Fruit fly (Drosophila melanogaster) whole organism, embryonic: ENCODE data around the gene Tango2.

Experiments used
- Ada2b ChIP-seq: fragments of 200-800 bp; sonication (Bioruptor generic); IDR thresholded peaks from 2 replicates; pipeline ENCODE4 v1.3.6; 2022; ENCODE audit warnings: missing biosample characterization, missing genetic modification characterization
- Aef1 ChIP-seq: fragments of 200-800 bp; sonication (Bioruptor generic); IDR thresholded peaks from 3 replicates; pipeline ENCODE4 v1.3.6; 2022; ENCODE audit warnings: missing biosample characterization, missing genetic modification characterization
- CG10209 ChIP-seq: fragments of 200-800 bp; sonication (Bioruptor generic); optimal IDR thresholded peaks from 3 replicates; lab custom pipeline; 2017; ENCODE audit warnings: missing biosample characterization, mild to moderate bottlenecking, missing genetic modification characterization, missing genetic modification reagents
- CG10462 ChIP-seq: fragments of 200-800 bp; sonication (Bioruptor generic); optimal IDR thresholded peaks from 2 replicates; lab custom pipeline; 2016; ENCODE audit warnings: missing biosample characterization, missing genetic modification characterization
- CG10979 ChIP-seq: fragments of 200-800 bp; sonication (Bioruptor generic); optimal IDR thresholded peaks from 2 replicates; lab custom pipeline; 2018; ENCODE audit warnings: missing biosample characterization, mild to moderate bottlenecking, missing genetic modification characterization, moderate library complexity
- CG13424 ChIP-seq: fragments of 200-800 bp; sonication (Bioruptor generic); optimal IDR thresholded peaks from 2 replicates; lab custom pipeline; 2019; ENCODE audit warnings: missing biosample characterization, mild to moderate bottlenecking, missing genetic modification characterization, moderate library complexity
- CG14667 ChIP-seq: fragments of 200-800 bp; sonication (Bioruptor generic); IDR thresholded peaks from 2 replicates; pipeline ENCODE4 v1.3.6; 2022; ENCODE audit warnings: missing biosample characterization, missing genetic modification characterization
- CG15073 ChIP-seq: fragments of 200-800 bp; sonication (Bioruptor generic); optimal IDR thresholded peaks from 2 replicates; lab custom pipeline; 2016; ENCODE audit warnings: missing biosample characterization, missing genetic modification characterization
- CG1603 ChIP-seq: fragments of 200-800 bp; sonication (Bioruptor generic); optimal IDR thresholded peaks from 2 replicates; lab custom pipeline; 2019; ENCODE audit warnings: missing biosample characterization, mild to moderate bottlenecking, missing genetic modification characterization, moderate library complexity
- CG17328 ChIP-seq: fragments of 200-800 bp; sonication (Bioruptor generic); IDR thresholded peaks from 2 replicates; pipeline ENCODE4 v1.3.6; 2022; ENCODE audit warnings: missing biosample characterization, missing genetic modification characterization
- CG17359 ChIP-seq: fragments of 200-800 bp; sonication (Bioruptor generic); optimal IDR thresholded peaks from 3 replicates; lab custom pipeline; 2018; ENCODE audit warnings: missing biosample characterization, mild to moderate bottlenecking, missing genetic modification characterization, moderate library complexity
- CG17385 ChIP-seq: fragments of 200-800 bp; sonication (Bioruptor generic); optimal IDR thresholded peaks from 3 replicates; lab custom pipeline; 2018; ENCODE audit warnings: missing biosample characterization, mild to moderate bottlenecking, missing genetic modification characterization
- CG2120 ChIP-seq: fragments of 200-800 bp; sonication (Bioruptor generic); optimal IDR thresholded peaks from 3 replicates; lab custom pipeline; 2016; ENCODE audit warnings: missing biosample characterization, missing genetic modification characterization
- CG30403 ChIP-seq: fragments of 200-800 bp; sonication (Bioruptor generic); optimal IDR thresholded peaks from 3 replicates; lab custom pipeline; 2016; ENCODE audit warnings: missing biosample characterization, missing genetic modification characterization
- CG34422 ChIP-seq: fragments of 200-800 bp; sonication (Bioruptor generic); IDR thresholded peaks from 3 replicates; pipeline ENCODE4 v1.3.6; 2022; ENCODE audit warnings: missing biosample characterization, missing genetic modification characterization
- CG7786 ChIP-seq: fragments of 200-800 bp; sonication (Bioruptor generic); optimal IDR thresholded peaks from 2 replicates; lab custom pipeline; 2016; ENCODE audit warnings: missing biosample characterization, missing genetic modification characterization
- CG8388 ChIP-seq: fragments of 200-800 bp; sonication (Bioruptor generic); optimal IDR thresholded peaks from 2 replicates; lab custom pipeline; 2019; ENCODE audit warnings: missing biosample characterization, mild to moderate bottlenecking, missing genetic modification characterization, moderate library complexity
- Dek ChIP-seq: fragments of 200-800 bp; sonication (Bioruptor generic); optimal IDR thresholded peaks from 3 replicates; lab custom pipeline; 2019; ENCODE audit warnings: missing biosample characterization, mild to moderate bottlenecking, missing genetic modification characterization, moderate library complexity
- Dip3 ChIP-seq: fragments of 200-800 bp; sonication (Bioruptor generic); optimal IDR thresholded peaks from 3 replicates; lab custom pipeline; 2016; ENCODE audit warnings: missing biosample characterization, missing genetic modification characterization
- Hmr ChIP-seq: fragments of 200-800 bp; sonication (Bioruptor generic); optimal IDR thresholded peaks from 3 replicates; lab custom pipeline; 2017; ENCODE audit warnings: mild to moderate bottlenecking, missing biosample characterization, missing genetic modification reagents, missing genetic modification characterization
- Hr51 ChIP-seq, 2 experiments: fragments of 200-800 bp; sonication (Bioruptor generic); optimal IDR thresholded peaks; 2 replicates in 1 of 2; 3 replicates in 1 of 2; lab custom pipeline; 2016 to 2018; ENCODE audit warnings: missing biosample characterization in 2 of 2, missing genetic modification characterization in 2 of 2, mild to moderate bottlenecking in 1 of 2, moderate library complexity in 1 of 2
- Hsf ChIP-seq: fragments of 200-800 bp; sonication (Bioruptor generic); optimal IDR thresholded peaks from 3 replicates; lab custom pipeline; 2016; ENCODE audit warnings: missing biosample characterization, missing genetic modification characterization
- MBD-R2 ChIP-seq: fragments of 200-800 bp; sonication (Bioruptor generic); IDR thresholded peaks from 2 replicates; pipeline ENCODE4 v1.3.6; 2022; ENCODE audit warnings: missing biosample characterization, missing genetic modification characterization
- Myb ChIP-seq: fragments of 200-800 bp; sonication (Bioruptor generic); optimal IDR thresholded peaks from 2 replicates; lab custom pipeline; 2016; ENCODE audit warnings: missing biosample characterization, missing genetic modification characterization
- Ptx1 ChIP-seq: fragments of 200-800 bp; sonication (Bioruptor generic); IDR thresholded peaks from 2 replicates; pipeline ENCODE4 v1.3.6; 2022; ENCODE audit warnings: missing biosample characterization, missing genetic modification characterization
- Rfx ChIP-seq: fragments of 200-800 bp; sonication (Bioruptor generic); IDR thresholded peaks from 2 replicates; pipeline ENCODE4 v1.3.6; 2022; ENCODE audit warnings: missing biosample characterization, missing genetic modification characterization
- Xbp1 ChIP-seq: fragments of 200-800 bp; sonication (Bioruptor generic); optimal IDR thresholded peaks from 3 replicates; lab custom pipeline; 2016; ENCODE audit warnings: missing biosample characterization, mild to moderate bottlenecking, missing genetic modification characterization
- Xrp1 ChIP-seq: fragments of 200-800 bp; sonication (Bioruptor generic); IDR thresholded peaks from 2 replicates; pipeline ENCODE4 v1.3.6; 2022; ENCODE audit warnings: missing biosample characterization, missing genetic modification characterization
- abd-A ChIP-seq: fragments of 200-800 bp; sonication (Bioruptor generic); optimal IDR thresholded peaks from 3 replicates; lab custom pipeline; 2019; ENCODE audit warnings: missing biosample characterization, mild to moderate bottlenecking, missing genetic modification characterization, moderate library complexity
- az2 ChIP-seq: fragments of 200-800 bp; sonication (Bioruptor generic); optimal IDR thresholded peaks from 3 replicates; lab custom pipeline; 2016; ENCODE audit warnings: missing biosample characterization, missing genetic modification characterization
- bab2 ChIP-seq: fragments of 200-800 bp; sonication (Bioruptor generic); optimal IDR thresholded peaks from 2 replicates; lab custom pipeline; 2016; ENCODE audit warnings: missing biosample characterization, missing genetic modification characterization
- ci ChIP-seq: fragments of 200-800 bp; sonication (Bioruptor generic); IDR thresholded peaks from 3 replicates; pipeline ENCODE4 v1.3.6; 2022; ENCODE audit warnings: missing biosample characterization, missing genetic modification characterization
- dmrt11E ChIP-seq: fragments of 200-800 bp; sonication (Bioruptor generic); optimal IDR thresholded peaks from 3 replicates; lab custom pipeline; 2018; ENCODE audit warnings: missing biosample characterization, mild to moderate bottlenecking, missing genetic modification characterization, moderate library complexity
- dysf ChIP-seq: fragments of 200-800 bp; sonication (Bioruptor generic); IDR thresholded peaks from 3 replicates; pipeline ENCODE4 v1.3.6; 2022; ENCODE audit warnings: missing biosample characterization, missing genetic modification characterization
- esg ChIP-seq: fragments of 200-800 bp; sonication (Bioruptor generic); conservative IDR thresholded peaks from 2 replicates; pipeline ENCODE4 v1.3.6; 2022; ENCODE audit warnings: missing biosample characterization, missing genetic modification characterization
- fd96Cb ChIP-seq: fragments of 200-800 bp; sonication (Bioruptor generic); optimal IDR thresholded peaks from 2 replicates; lab custom pipeline; 2018; ENCODE audit warnings: missing biosample characterization, mild to moderate bottlenecking, missing genetic modification characterization, moderate library complexity
- gcm ChIP-seq: fragments of 200-800 bp; sonication (Bioruptor generic); optimal IDR thresholded peaks from 2 replicates; lab custom pipeline; 2019; ENCODE audit warnings: missing biosample characterization, mild to moderate bottlenecking, missing genetic modification characterization, moderate library complexity
- luna ChIP-seq: fragments of 200-800 bp; sonication (Bioruptor generic); optimal IDR thresholded peaks from 2 replicates; lab custom pipeline; 2016; ENCODE audit warnings: missing biosample characterization, missing genetic modification characterization
- nmo ChIP-seq: fragments of 200-800 bp; sonication (Bioruptor generic); optimal IDR thresholded peaks from 2 replicates; lab custom pipeline; 2018; ENCODE audit warnings: missing biosample characterization, mild to moderate bottlenecking, missing genetic modification characterization, moderate library complexity
- otp ChIP-seq: fragments of 200-800 bp; sonication (Bioruptor generic); IDR thresholded peaks from 3 replicates; pipeline ENCODE4, ENCODE4 v1.3.6; 2022; ENCODE audit warnings: missing biosample characterization, missing genetic modification characterization
- prd ChIP-seq, 3 experiments: fragments of >200 bp in 2 of 3; fragments of 200-800 bp in 1 of 3; sonication (Bioruptor generic) in 1 of 3; optimal IDR thresholded peaks in 2 of 3; IDR thresholded peaks in 1 of 3; 2 replicates in 2 of 3; 3 replicates in 1 of 3; pipeline versions ENCODE4 v1.3.6 to Lab custom; 2017 to 2022; ENCODE audit warnings: missing biosample characterization in 1 of 3, missing genetic modification characterization in 1 of 3
- sc ChIP-seq, 3 experiments: fragments of >200 bp in 2 of 3; fragments of 200-800 bp in 1 of 3; sonication (Bioruptor generic) in 1 of 3; optimal IDR thresholded peaks; 2 replicates in 2 of 3; 3 replicates in 1 of 3; lab custom pipeline; 2017; ENCODE audit warnings: mild to moderate bottlenecking in 1 of 3, missing biosample characterization in 1 of 3, missing genetic modification characterization in 1 of 3, missing genetic modification reagents in 1 of 3
- sens ChIP-seq: fragments of 200-800 bp; sonication (Bioruptor generic); peaks from one replicate; lab custom pipeline; 2016; ENCODE audit warnings: missing biosample characterization, missing genetic modification characterization
- slbo ChIP-seq: fragments of 200-800 bp; sonication (Bioruptor generic); IDR thresholded peaks from 2 replicates; pipeline ENCODE4 v1.3.6; 2022; ENCODE audit warnings: missing biosample characterization, missing genetic modification characterization
- tin ChIP-seq: fragments of 200-800 bp; sonication (Bioruptor generic); optimal IDR thresholded peaks from 3 replicates; lab custom pipeline; 2016; ENCODE audit warnings: missing biosample characterization, missing genetic modification characterization
- tio ChIP-seq: fragments of 200-800 bp; sonication (Bioruptor generic); optimal IDR thresholded peaks from 2 replicates; lab custom pipeline; 2017; ENCODE audit warnings: missing biosample characterization, missing genetic modification characterization, inconsistent platforms
- vvl ChIP-seq: fragments of 200-800 bp; sonication (Bioruptor generic); IDR thresholded peaks from 2 replicates; pipeline ENCODE4 v1.3.6; 2022; ENCODE audit warnings: missing biosample characterization, missing genetic modification characterization
- zf30C ChIP-seq: fragments of 200-800 bp; sonication (Bioruptor generic); optimal IDR thresholded peaks from 3 replicates; lab custom pipeline; 2018; ENCODE audit warnings: missing biosample characterization, mild to moderate bottlenecking, missing genetic modification characterization

Tango2 gene

DNA sequence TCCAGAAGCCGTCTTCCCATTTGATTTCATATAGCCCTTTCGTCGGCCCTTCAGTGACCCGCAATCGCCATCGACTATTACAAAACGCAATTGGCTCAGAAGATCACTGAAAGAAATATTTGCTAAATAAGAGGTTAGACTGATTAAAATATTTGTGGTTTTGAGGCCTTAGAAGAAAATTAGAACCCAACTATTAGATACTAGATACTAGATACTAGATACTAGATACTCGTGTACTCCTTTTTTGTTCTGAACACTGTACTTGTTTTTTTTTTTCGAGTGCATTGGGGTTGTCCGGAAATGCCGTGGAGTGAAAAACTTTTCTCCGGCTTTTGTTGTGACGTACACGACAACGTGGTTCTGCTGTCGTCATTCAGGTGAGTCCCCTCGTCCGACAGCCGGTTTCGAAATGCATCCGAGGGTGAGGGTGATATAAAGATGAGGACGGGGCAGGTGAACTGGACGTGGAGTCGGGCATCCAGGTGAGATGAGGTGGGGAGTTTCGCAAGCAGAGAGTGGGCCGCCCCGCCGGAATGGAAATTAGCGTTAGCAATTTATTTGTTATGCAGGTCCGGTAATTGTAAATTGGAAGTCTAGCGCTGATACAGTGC lies 13.6 kb downstream of the Tango2 start (continued):
- TF ChIP-seq slbo (peak; percentile 21; the same call in 1 of the 2 replicates), Ptx1 (GFP tag; lab: Robert Waterston, UW) (peak; percentile 50; the same call in 1 of the 2 replicates), az2 (GFP tag; lab: Kevin White, UChicago) (peak; percentile 11), Dek (no peak), CG30403 (GFP tag; lab: Kevin White, UChicago) (peak; percentile 35), CG7786 (GFP tag; lab: Kevin White, UChicago) (peak; percentile 32), CG1603 (tag; lab: Kevin White, UChicago) (peak; percentile 45), CG14667 (GFP tag; lab: Robert Waterston, UW) (0 out of 2 replicates have a peak, but pooled peaks have one; percentile 7), Dip3 (GFP tag; lab: Kevin White, UChicago) (peak; percentile 20), Aef1 (GFP tag; lab: Robert Waterston, UW) (no peak), CG13424 (tag; lab: Kevin White, UChicago) (no peak), sens (GFP tag; lab: Kevin White, UChicago) (peak; percentile 71), vvl (GFP tag; lab: Robert Waterston, UW) (peak; percentile 25; the same call in 1 of the 2 replicates), CG17328 (0 out of 2 replicates have a peak, but pooled peaks have one; percentile 7), Hsf (GFP tag; lab: Kevin White, UChicago) (peak; percentile 7), CG10979 (tag; lab: Kevin White, UChicago) (peak; percentile 59), CG34422 (GFP tag; lab: Robert Waterston, UW) (0 out of 3 replicates have a peak, but pooled peaks have one; percentile 13), Ada2b (peak; percentile 22; the same call in 1 of the 2 replicates), CG2120 (peak; percentile 24), Xbp1 (peak; percentile 41), otp (GFP tag; lab: Robert Waterston, UW) (0 out of 3 replicates have a peak, but pooled peaks have one; percentile 37), CG10209 (GFP tag; lab: Kevin White, UChicago) (peak; percentile 33), CG15073 (no peak), Hmr (GFP tag; lab: Kevin White, UChicago) (peak; percentile 5), CG10462 (GFP tag; lab: Kevin White, UChicago) (peak; percentile 3), dmrt11E (tag; lab: Kevin White, UChicago) (peak; percentile 42), tin (peak; percentile 47), abd-A (tag; lab: Kevin White, UChicago) (no peak), prd (optimal IDR thresholded peaks at IDR 0.05; lab: Kevin White, UChicago) (no peak), prd (GFP tag; IDR thresholded peaks at IDR 0.05; lab: Robert Waterston, UW) (peak; percentile 46; the same call in 1 of the 3 replicates), MBD-R2 (GFP tag; lab: Robert Waterston, UW) (no peak), Myb (GFP tag; lab: Kevin White, UChicago) (peak; percentile 12), CG17385 (GFP tag; lab: Kevin White, UChicago) (peak; percentile 9), CG8388 (peak; percentile 11), zf30C (no peak), gcm (GFP tag; lab: Kevin White, UChicago) (no peak), fd96Cb (tag; lab: Kevin White, UChicago) (peak; percentile 43), ci (peak; percentile 53; the same call in 1 of the 3 replicates), CG17359 (peak; percentile 30), bab2 (peak; percentile 39), sc (optimal IDR thresholded peaks at IDR 0.05; lab: Kevin White, UChicago) (no peak), sc (GFP tag; optimal IDR thresholded peaks at IDR 0.05; lab: Kevin White, UChicago) (no peak), tio (peak; percentile 18), luna (no peak), dysf (0 out of 3 replicates have a peak, but pooled peaks have one; percentile 30), esg (no peak), Hr51 (GFP tag; optimal IDR thresholded peaks at IDR 0.05; lab: Kevin White, UChicago) (peak in 1 of 2 experiments; percentile 41), Rfx (peak; percentile 13; the same call in 1 of the 2 replicates), nmo (GFP tag; lab: Kevin White, UChicago) (peak; percentile 32), Xrp1 (peak; percentile 60; the same call in 1 of the 2 replicates)
